Worm (Caenorhabditis elegans) whole organism, L1 larva: ENCODE data around the gene cyl-1.

Experiments
- F16B12.6 ChIP-seq: fragments of 150-350 bp; optimal IDR thresholded peaks from 2 replicates; lab custom pipeline; 2014; ENCODE audit warnings: missing biosample characterization, missing genetic modification characterization
- aha-1 ChIP-seq: fragments of 150-350 bp; optimal IDR thresholded peaks from 2 replicates; lab custom pipeline; 2014; ENCODE audit warnings: missing biosample characterization, missing genetic modification characterization
- aly-2 ChIP-seq: fragments of 150-350 bp; optimal IDR thresholded peaks from 2 replicates; lab custom pipeline; 2014; ENCODE audit warnings: missing biosample characterization, missing genetic modification characterization
- ama-1 ChIP-seq: fragments of 150-350 bp; optimal IDR thresholded peaks from 2 replicates; lab custom pipeline; 2014
- blmp-1 ChIP-seq: fragments of 150-350 bp; optimal IDR thresholded peaks from 2 replicates; lab custom pipeline; 2014; ENCODE audit warnings: missing biosample characterization, missing genetic modification characterization
- ceh-8 ChIP-seq: fragments of 200-800 bp; sonication (Bioruptor generic); optimal IDR thresholded peaks from 2 replicates; lab custom pipeline; 2018; ENCODE audit warnings: mild to moderate bottlenecking, missing genetic modification characterization, moderate library complexity, missing compliant biosample characterization
- ceh-82 ChIP-seq, 3 experiments: fragments of 150-350 bp in 1 of 3; sonication (generic microtip) in 2 of 3; optimal IDR thresholded peaks; 2 replicates each; lab custom pipeline; 2014 to 2017; ENCODE audit warnings: missing biosample characterization in 3 of 3, missing genetic modification characterization in 3 of 3
- ceh-88 ChIP-seq: fragments of 200-800 bp; sonication (Bioruptor generic); IDR thresholded peaks from 2 replicates; pipeline ENCODE4 v1.3.6; 2022; ENCODE audit warnings: missing genetic modification characterization, missing compliant biosample characterization
- ceh-90 ChIP-seq: sonication (generic microtip); optimal IDR thresholded peaks from 2 replicates; lab custom pipeline; 2016; ENCODE audit warnings: missing genetic modification characterization, missing compliant biosample characterization
- ces-1 ChIP-seq: fragments of 150-350 bp; optimal IDR thresholded peaks from 2 replicates; lab custom pipeline; 2014; ENCODE audit warnings: missing biosample characterization, missing genetic modification reagents, missing genetic modification characterization
- dpl-1 ChIP-seq, 3 experiments: fragments of 150-350 bp in 2 of 3; sonication (generic microtip) in 1 of 3; optimal IDR thresholded peaks; 2 replicates each; lab custom pipeline; 2014 to 2017; ENCODE audit warnings: missing biosample characterization in 3 of 3, missing genetic modification characterization in 3 of 3, missing genetic modification reagents in 3 of 3
- efl-3 ChIP-seq: fragments of 200-800 bp; sonication (Bioruptor generic); optimal IDR thresholded peaks from 2 replicates; lab custom pipeline; 2018; ENCODE audit warnings: mild to moderate bottlenecking, missing genetic modification characterization, missing compliant biosample characterization
- egl-27 ChIP-seq, 2 experiments: fragments of 150-350 bp in 1 of 2; sonication (generic microtip); optimal IDR thresholded peaks; 3 replicates each; lab custom pipeline; 2017 to 2018; ENCODE audit warnings: missing biosample characterization in 2 of 2, missing genetic modification characterization in 2 of 2, missing genetic modification reagents in 2 of 2
- elt-2 ChIP-seq: sonication (generic microtip); optimal IDR thresholded peaks from 2 replicates; lab custom pipeline; 2016; ENCODE audit warnings: missing genetic modification characterization, mild to moderate bottlenecking, inconsistent platforms, missing compliant biosample characterization, missing genetic modification reagents
- elt-3 ChIP-seq, 6 experiments: fragments of 150-350 bp in 1 of 6; sonication (generic microtip); optimal IDR thresholded peaks; 2 replicates each; lab custom pipeline; 2017 to 2018; ENCODE audit warnings: missing biosample characterization in 6 of 6, missing genetic modification characterization in 6 of 6, inconsistent platforms in 1 of 6
- ets-5 ChIP-seq: fragments of 200-800 bp; sonication (Bioruptor generic); IDR thresholded peaks from 2 replicates; pipeline ENCODE4 v1.3.6; 2022; ENCODE audit warnings: missing genetic modification characterization, missing compliant biosample characterization
- fkh-10 ChIP-seq: sonication (generic microtip); optimal IDR thresholded peaks from 2 replicates; lab custom pipeline; 2017; ENCODE audit warnings: missing biosample characterization, missing genetic modification reagents, missing genetic modification characterization
- fkh-4 ChIP-seq: sonication (generic microtip); optimal IDR thresholded peaks from 2 replicates; lab custom pipeline; 2016; ENCODE audit warnings: missing compliant biosample characterization, missing genetic modification characterization, borderline replicate concordance
- fkh-8 ChIP-seq: sonication (generic microtip); optimal IDR thresholded peaks from 2 replicates; lab custom pipeline; 2016; ENCODE audit warnings: mild to moderate bottlenecking, missing genetic modification characterization, missing compliant biosample characterization
- grh-1 ChIP-seq: fragments of 200-800 bp; sonication (Bioruptor generic); IDR thresholded peaks from 2 replicates; pipeline ENCODE4 v1.3.6; 2022; ENCODE audit warnings: missing genetic modification reagents, missing genetic modification characterization, missing compliant biosample characterization
- hlh-17 ChIP-seq: fragments of 200-800 bp; sonication (Bioruptor generic); optimal IDR thresholded peaks from 2 replicates; lab custom pipeline; 2018; ENCODE audit warnings: missing genetic modification characterization, mild to moderate bottlenecking, missing compliant biosample characterization, moderate library complexity, borderline replicate concordance
- hlh-4 ChIP-seq: sonication (generic microtip); optimal IDR thresholded peaks from 2 replicates; lab custom pipeline; 2016; ENCODE audit warnings: mild to moderate bottlenecking, missing genetic modification characterization, missing compliant biosample characterization
- irx-1 ChIP-seq: sonication (generic microtip); optimal IDR thresholded peaks from 2 replicates; lab custom pipeline; 2016; ENCODE audit warnings: missing genetic modification characterization, missing compliant biosample characterization
- lin-13 ChIP-seq: fragments of 150-350 bp; optimal IDR thresholded peaks from 2 replicates; lab custom pipeline; 2014; ENCODE audit warnings: missing biosample characterization, missing genetic modification reagents, missing genetic modification characterization
- lin-14 ChIP-seq: fragments of 200-800 bp; sonication (Bioruptor generic); optimal IDR thresholded peaks from 2 replicates; lab custom pipeline; 2018; ENCODE audit warnings: mild to moderate bottlenecking, missing genetic modification characterization, moderate library complexity, missing compliant biosample characterization
- lin-15B ChIP-seq: fragments of 150-350 bp; sonication (generic microtip); optimal IDR thresholded peaks from 3 replicates; lab custom pipeline; 2014; ENCODE audit warnings: missing biosample characterization, missing genetic modification characterization
- lin-39 ChIP-seq: fragments of 150-350 bp; optimal IDR thresholded peaks from 2 replicates; lab custom pipeline; 2014; ENCODE audit warnings: missing biosample characterization, missing genetic modification reagents, missing genetic modification characterization
- lir-3 ChIP-seq: sonication (generic microtip); optimal IDR thresholded peaks from 2 replicates; lab custom pipeline; 2016; ENCODE audit warnings: mild to moderate bottlenecking, missing genetic modification characterization, moderate library complexity, missing compliant biosample characterization; ENCODE audit not compliant: poor library complexity
- mab-9 ChIP-seq: fragments of 200-800 bp; sonication (Bioruptor generic); IDR thresholded peaks from 2 replicates; pipeline ENCODE4 v1.3.6; 2022; ENCODE audit warnings: missing genetic modification reagents, missing genetic modification characterization, missing compliant biosample characterization
- mdl-1 ChIP-seq, 2 experiments: fragments of 150-350 bp; optimal IDR thresholded peaks; 2 replicates each; lab custom pipeline; 2014 to 2017; ENCODE audit warnings: missing biosample characterization in 2 of 2, missing genetic modification characterization in 2 of 2, inconsistent platforms in 1 of 2
- nhr-12 ChIP-seq: sonication (generic microtip); optimal IDR thresholded peaks from 2 replicates; lab custom pipeline; 2017; ENCODE audit warnings: missing biosample characterization, missing genetic modification characterization
- nhr-19 ChIP-seq: fragments of 200-800 bp; sonication (Bioruptor generic); conservative IDR thresholded peaks from 2 replicates; pipeline ENCODE4 v1.3.6; 2022; ENCODE audit warnings: missing genetic modification characterization, missing compliant biosample characterization
- nhr-20 ChIP-seq: sonication (generic microtip); optimal IDR thresholded peaks from 2 replicates; lab custom pipeline; 2016; ENCODE audit warnings: mild to moderate bottlenecking, missing genetic modification characterization, missing compliant biosample characterization
- nhr-28 ChIP-seq: fragments of 150-350 bp; optimal IDR thresholded peaks from 2 replicates; lab custom pipeline; 2014; ENCODE audit warnings: missing biosample characterization, missing genetic modification characterization
- nhr-47 ChIP-seq: sonication (generic microtip); optimal IDR thresholded peaks from 2 replicates; lab custom pipeline; 2016; ENCODE audit warnings: mild to moderate bottlenecking, missing genetic modification characterization, moderate library complexity, missing compliant biosample characterization
- nhr-71 ChIP-seq: sonication (generic microtip); optimal IDR thresholded peaks from 2 replicates; lab custom pipeline; 2016; ENCODE audit warnings: mild to moderate bottlenecking, missing genetic modification characterization, moderate library complexity, missing compliant biosample characterization
- nhr-76 ChIP-seq: sonication (generic microtip); optimal IDR thresholded peaks from 2 replicates; lab custom pipeline; 2017; ENCODE audit warnings: missing biosample characterization, missing genetic modification characterization
- nhr-77 ChIP-seq: fragments of 150-350 bp; optimal IDR thresholded peaks from 2 replicates; lab custom pipeline; 2014; ENCODE audit warnings: missing biosample characterization, missing genetic modification characterization
- nhr-85 ChIP-seq: sonication (generic microtip); peaks from one replicate; lab custom pipeline; 2016; ENCODE audit warnings: missing genetic modification characterization, inconsistent platforms, missing compliant biosample characterization
- pag-3 ChIP-seq: sonication (generic microtip); optimal IDR thresholded peaks from 2 replicates; lab custom pipeline; 2017; ENCODE audit warnings: missing genetic modification characterization, mild to moderate bottlenecking, missing compliant biosample characterization, antibody characterized with exemption, borderline replicate concordance; ENCODE audit not compliant: insufficient read depth
- pax-3 ChIP-seq: fragments of 200-800 bp; sonication (Bioruptor generic); optimal IDR thresholded peaks from 2 replicates; lab custom pipeline; 2018; ENCODE audit warnings: mild to moderate bottlenecking, missing genetic modification characterization, moderate library complexity, missing compliant biosample characterization
- rnt-1 ChIP-seq: sonication (generic microtip); optimal IDR thresholded peaks from 2 replicates; lab custom pipeline; 2016; ENCODE audit warnings: mild to moderate bottlenecking, missing genetic modification characterization, moderate library complexity, missing compliant biosample characterization
- skn-1 ChIP-seq: fragments of 150-350 bp; optimal IDR thresholded peaks from 2 replicates; lab custom pipeline; 2014; ENCODE audit warnings: missing biosample characterization, missing genetic modification characterization
- snpc-4 ChIP-seq: fragments of 150-350 bp; optimal IDR thresholded peaks from 2 replicates; lab custom pipeline; 2014; ENCODE audit warnings: missing biosample characterization, missing genetic modification characterization
- sup-37 ChIP-seq: fragments of 200-800 bp; sonication (Bioruptor generic); optimal IDR thresholded peaks from 2 replicates; lab custom pipeline; 2018; ENCODE audit warnings: mild to moderate bottlenecking, missing genetic modification characterization, missing compliant biosample characterization
- tbx-2 ChIP-seq: sonication (generic microtip); optimal IDR thresholded peaks from 2 replicates; lab custom pipeline; 2016; ENCODE audit warnings: missing genetic modification characterization, missing compliant biosample characterization
- unc-130 ChIP-seq: fragments of 150-350 bp; optimal IDR thresholded peaks from 2 replicates; lab custom pipeline; 2017; ENCODE audit warnings: missing biosample characterization, missing genetic modification characterization, inconsistent platforms
- unc-30 ChIP-seq: sonication (generic microtip); optimal IDR thresholded peaks from 2 replicates; lab custom pipeline; 2017; ENCODE audit warnings: missing biosample characterization, missing genetic modification characterization
- unc-86 ChIP-seq: sonication (generic microtip); optimal IDR thresholded peaks from 2 replicates; lab custom pipeline; 2016; ENCODE audit warnings: missing genetic modification characterization, missing compliant biosample characterization
- xbp-1 ChIP-seq: sonication (generic microtip); optimal IDR thresholded peaks from 2 replicates; lab custom pipeline; 2016; ENCODE audit warnings: missing genetic modification characterization, missing compliant biosample characterization
- ztf-11 ChIP-seq, 2 experiments: sonication (generic microtip); optimal IDR thresholded peaks; 2 replicates each; lab custom pipeline; 2016 to 2017; ENCODE audit warnings: missing genetic modification characterization in 2 of 2, missing biosample characterization in 1 of 2, missing compliant biosample characterization in 1 of 2

cyl-1 gene

DNA sequence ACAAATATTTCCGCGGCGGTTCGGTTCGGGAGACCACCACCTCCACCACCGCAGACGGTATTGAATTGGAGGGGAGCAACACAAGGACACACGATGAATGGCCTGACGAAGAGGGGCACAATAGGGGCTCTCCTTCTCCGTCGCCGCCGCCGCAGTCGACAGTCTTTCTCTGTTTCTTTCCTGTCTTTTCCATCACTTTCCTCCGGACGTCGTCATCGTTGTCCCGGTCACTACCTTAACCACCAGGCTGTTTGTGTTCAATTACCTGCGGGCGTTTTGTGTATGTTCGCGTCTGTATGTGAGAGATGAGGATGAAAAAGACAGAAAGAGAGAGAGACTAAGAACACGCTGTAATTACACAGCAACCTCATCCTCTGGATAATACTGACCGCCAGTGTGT is 46.2 kb upstream of the cyl-1 start:
- TF ChIP-seq blmp-1 (tag; lab: Kevin White, UChicago): peak; percentile 28
- TF ChIP-seq lin-14 (GFP tag; lab: Kevin White, UChicago): peak; percentile 29
- peak; percentile 34 for TF ChIP-seq nhr-85 (tag; lab: Kevin White, UChicago)
- no peak for TF ChIP-seq aly-2 (tag; lab: Kevin White, UChicago)

DNA sequence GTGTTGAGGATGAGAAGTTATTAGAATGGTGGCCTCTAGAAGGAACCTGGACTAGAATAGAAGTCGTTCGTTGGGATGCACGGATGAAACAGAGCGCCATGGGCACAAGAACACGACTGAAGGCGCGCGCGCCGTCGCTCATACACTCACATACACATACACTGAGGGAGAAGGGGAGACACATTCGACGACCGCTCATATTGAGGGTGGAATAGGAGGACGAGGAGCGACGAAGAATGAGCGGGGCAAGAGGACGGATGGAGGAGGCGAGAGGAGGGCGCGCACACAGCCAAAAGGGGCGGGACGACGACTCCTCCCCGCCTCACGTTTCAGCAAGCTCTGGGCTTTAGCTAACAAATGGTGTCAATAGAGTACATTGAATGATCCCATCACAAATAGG is 45.3 kb upstream of the cyl-1 start:
- TF ChIP-seq elt-3 (tag; optimal IDR thresholded peaks at IDR 0.05; lab: Kevin White, UChicago): no peak
- TF ChIP-seq mdl-1 (tag; optimal IDR thresholded peaks at IDR 0.05; lab: Kevin White, UChicago): no peak
- TF ChIP-seq ama-1: peak; percentile 5
- no peak for TF ChIP-seq unc-86 (tag; lab: Kevin White, UChicago)
- no peak for TF ChIP-seq grh-1 (GFP tag; lab: Robert Waterston, UW)
- peak; percentile 51 for TF ChIP-seq lin-14 (GFP tag; lab: Kevin White, UChicago)
- no peak for TF ChIP-seq ceh-88 (GFP tag; lab: Robert Waterston, UW)
- TF ChIP-seq snpc-4 (tag; lab: Kevin White, UChicago): no peak
- no peak for TF ChIP-seq nhr-12
- TF ChIP-seq lin-13 (GFP tag; lab: Kevin White, UChicago): no peak
- TF ChIP-seq efl-3 (GFP tag; lab: Kevin White, UChicago): no peak
- no peak for TF ChIP-seq lin-15B
- peak; percentile 22 for TF ChIP-seq xbp-1 (tag; lab: Kevin White, UChicago)
- TF ChIP-seq lir-3 (tag; lab: Kevin White, UChicago): no peak
- TF ChIP-seq ces-1 (GFP tag; lab: Kevin White, UChicago): no peak
- TF ChIP-seq ets-5 (GFP tag; lab: Robert Waterston, UW): no peak
- no peak for TF ChIP-seq ceh-90 (tag; lab: Kevin White, UChicago)
- peak; percentile 46 for TF ChIP-seq nhr-47 (tag; lab: Kevin White, UChicago)
- peak in 1 of 3 experiments; percentile 34 for TF ChIP-seq dpl-1 (GFP tag; optimal IDR thresholded peaks at IDR 0.05; lab: Kevin White, UChicago)
- TF ChIP-seq tbx-2 (tag; lab: Kevin White, UChicago): no peak
- no peak for TF ChIP-seq nhr-19 (GFP tag; lab: Robert Waterston, UW)
- no peak for TF ChIP-seq elt-2 (tag; lab: Kevin White, UChicago)
- no peak for TF ChIP-seq F16B12.6 (tag; lab: Kevin White, UChicago)
- no peak for TF ChIP-seq nhr-71
- TF ChIP-seq nhr-28 (tag; lab: Kevin White, UChicago): no peak
- no peak for TF ChIP-seq sup-37 (GFP tag; lab: Kevin White, UChicago)
- peak; percentile 31 for TF ChIP-seq pax-3 (tag; lab: Kevin White, UChicago)
- TF ChIP-seq lin-39 (tag; lab: Kevin White, UChicago): no peak
- no peak for TF ChIP-seq nhr-77 (tag; lab: Kevin White, UChicago)
- peak; percentile 27 for TF ChIP-seq nhr-20 (tag; lab: Kevin White, UChicago)
- no peak for TF ChIP-seq unc-130
- no peak for TF ChIP-seq ztf-11 (tag; optimal IDR thresholded peaks at IDR 0.05; lab: Kevin White, UChicago)
- TF ChIP-seq fkh-10 (GFP tag; lab: Kevin White, UChicago): no peak
- TF ChIP-seq nhr-76 (tag; lab: Kevin White, UChicago): no peak
- no peak for TF ChIP-seq irx-1 (tag; lab: Kevin White, UChicago)
- TF ChIP-seq rnt-1: no peak
- TF ChIP-seq egl-27 (tag; optimal IDR thresholded peaks at IDR 0.05; lab: Kevin White, UChicago): no peak
- no peak for TF ChIP-seq ceh-8 (GFP tag; lab: Kevin White, UChicago)
- TF ChIP-seq aly-2 (tag; lab: Kevin White, UChicago): no peak
- TF ChIP-seq skn-1 (tag; lab: Kevin White, UChicago): no peak
- peak in 2 of 3 experiments; percentile 8 to 58 for TF ChIP-seq ceh-82 (tag; optimal IDR thresholded peaks at IDR 0.05; lab: Kevin White, UChicago)
- no peak for TF ChIP-seq mab-9 (GFP tag; lab: Robert Waterston, UW)
- TF ChIP-seq aha-1 (tag; lab: Kevin White, UChicago): no peak
- no peak for TF ChIP-seq fkh-4 (tag; lab: Kevin White, UChicago)
- peak; percentile 12 for TF ChIP-seq fkh-8 (tag; lab: Kevin White, UChicago)
- TF ChIP-seq hlh-4 (tag; lab: Kevin White, UChicago): no peak
- no peak for TF ChIP-seq unc-30 (tag; lab: Kevin White, UChicago)
- no peak for TF ChIP-seq pag-3 (tag; lab: Kevin White, UChicago)
- no peak for TF ChIP-seq hlh-17
